Fruit fly (Drosophila melanogaster): ENCODE measurements around the gene CG13912.

The CG13912 gene

dm6 chr3L:1165808-1166207, 23.6 kb upstream of the CG13912 start:
- no peak for TF ChIP-seq tj (GFP tag; optimal IDR thresholded peaks at IDR 0.05)
- no peak for TF ChIP-seq CG7045 (GFP tag; optimal IDR thresholded peaks at IDR 0.05)
- no peak for TF ChIP-seq CG5204 (GFP tag; optimal IDR thresholded peaks at IDR 0.05)
- TF ChIP-seq cic (GFP tag; optimal IDR thresholded peaks at IDR 0.05), result no peak
- TF ChIP-seq kay (GFP tag; ENCODE audit: borderline replicate concordance), result no peak
- no peak for TF ChIP-seq CG14711 (tag; optimal IDR thresholded peaks at IDR 0.05)
- no peak for TF ChIP-seq Crg-1 (GFP tag; optimal IDR thresholded peaks at IDR 0.05)
- no peak for TF ChIP-seq Clk (GFP tag; optimal IDR thresholded peaks at IDR 0.05)
- TF ChIP-seq pad (GFP tag; optimal IDR thresholded peaks at IDR 0.05), result no peak
- TF ChIP-seq Mnt (GFP tag; optimal IDR thresholded peaks at IDR 0.05), result no peak
- TF ChIP-seq CG7101 (tag; optimal IDR thresholded peaks at IDR 0.05), result no peak
- no peak for TF ChIP-seq CG1620 (GFP tag; optimal IDR thresholded peaks at IDR 0.05)

dm6 chr3L:1166266-1166665, 23.1 kb upstream of the CG13912 start:
- TF ChIP-seq Clk (GFP tag; optimal IDR thresholded peaks at IDR 0.05), result peak; percentile 46
- TF ChIP-seq CG12768 (GFP tag; optimal IDR thresholded peaks at IDR 0.05), result peak; percentile 86
- TF ChIP-seq CG5204 (GFP tag; optimal IDR thresholded peaks at IDR 0.05), result no peak
- no peak for TF ChIP-seq cnc (optimal IDR thresholded peaks at IDR 0.05)
- TF ChIP-seq toe (GFP tag; optimal IDR thresholded peaks at IDR 0.05), result peak; percentile 48
- no peak for TF ChIP-seq kay (GFP tag; ENCODE audit: borderline replicate concordance)
- peak; percentile 72 for TF ChIP-seq CG14711 (tag; optimal IDR thresholded peaks at IDR 0.05)
- no peak for TF ChIP-seq bab1 (GFP tag; optimal IDR thresholded peaks at IDR 0.05)
- peak; percentile 66 for TF ChIP-seq CG11617 (GFP tag; optimal IDR thresholded peaks at IDR 0.05)
- peak; percentile 63 for TF ChIP-seq CG33017 (tag; optimal IDR thresholded peaks at IDR 0.05)
- TF ChIP-seq CG7045 (GFP tag; optimal IDR thresholded peaks at IDR 0.05), result peak; percentile 86
- TF ChIP-seq Mnt (GFP tag; optimal IDR thresholded peaks at IDR 0.05), result peak; percentile 41
- peak; percentile 91 for TF ChIP-seq Crg-1 (GFP tag; optimal IDR thresholded peaks at IDR 0.05)
- TF ChIP-seq pad (GFP tag; optimal IDR thresholded peaks at IDR 0.05), result peak; percentile 61
- peak; percentile 46 for TF ChIP-seq Hr96 (GFP tag; optimal IDR thresholded peaks at IDR 0.05)
- TF ChIP-seq ovo (GFP tag; optimal IDR thresholded peaks at IDR 0.05), result peak; percentile 86
- TF ChIP-seq cic (GFP tag; optimal IDR thresholded peaks at IDR 0.05), result peak; percentile 85
- TF ChIP-seq CG7101 (tag; optimal IDR thresholded peaks at IDR 0.05), result peak; percentile 87
- peak; percentile 58 for TF ChIP-seq CG1620 (GFP tag; optimal IDR thresholded peaks at IDR 0.05)
- TF ChIP-seq tj (GFP tag; optimal IDR thresholded peaks at IDR 0.05), result no peak

DNA sequence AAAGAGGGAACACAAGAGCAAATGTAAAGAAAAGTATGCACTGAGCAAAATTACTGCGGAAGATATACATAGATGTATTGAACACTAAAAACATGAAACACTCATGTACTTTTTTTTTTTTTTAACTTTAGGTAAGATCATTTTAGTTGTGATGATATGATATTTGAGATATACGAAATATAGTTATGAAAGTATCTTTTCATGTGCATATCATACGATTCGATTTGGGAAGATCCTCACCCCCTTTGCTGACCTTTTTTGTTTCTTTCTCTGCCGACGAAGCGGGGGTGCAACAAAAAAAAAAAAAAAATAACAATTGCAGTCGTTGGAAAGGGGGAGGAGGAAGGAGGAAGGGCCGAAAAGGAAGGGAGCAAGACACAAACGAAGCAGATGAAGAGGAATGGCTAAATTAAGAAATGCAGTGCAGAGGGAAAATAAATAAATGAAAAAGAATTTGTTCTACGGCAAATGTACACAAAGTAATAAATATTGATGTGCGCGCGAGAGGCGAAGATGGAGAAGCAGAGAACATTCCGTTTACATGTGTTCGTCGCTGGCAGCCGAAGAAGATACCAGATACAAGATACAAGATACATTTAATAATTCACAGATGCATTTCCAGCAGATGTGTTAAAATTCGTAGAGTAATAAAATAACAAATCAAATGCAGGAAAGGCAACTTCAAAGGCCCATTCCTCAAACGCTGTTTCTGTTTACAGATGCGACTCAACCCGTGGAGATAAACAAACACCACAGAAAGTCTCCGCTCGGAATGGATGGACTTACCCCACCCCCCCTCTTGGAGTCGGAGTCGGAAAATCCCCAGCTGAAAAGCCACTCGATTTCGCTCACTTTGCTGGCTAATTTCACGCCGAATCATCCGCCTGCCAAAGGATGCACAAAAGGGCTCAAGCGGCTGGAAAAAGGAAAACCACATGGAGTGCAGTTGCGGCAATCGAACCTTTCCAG, 22.2 kb upstream of the CG13912 start:
- TF ChIP-seq CG14711 (tag; optimal IDR thresholded peaks at IDR 0.05), result no peak
- TF ChIP-seq CG7101 (tag; optimal IDR thresholded peaks at IDR 0.05), result no peak
- TF ChIP-seq Mnt (GFP tag; optimal IDR thresholded peaks at IDR 0.05), result no peak
- no peak for TF ChIP-seq CG1620 (GFP tag; optimal IDR thresholded peaks at IDR 0.05)
- no peak for TF ChIP-seq CG5204 (GFP tag; optimal IDR thresholded peaks at IDR 0.05)
- no peak for TF ChIP-seq CG33017 (tag; optimal IDR thresholded peaks at IDR 0.05)
- TF ChIP-seq cic (GFP tag; optimal IDR thresholded peaks at IDR 0.05), result no peak
- TF ChIP-seq Crg-1 (GFP tag; optimal IDR thresholded peaks at IDR 0.05), result no peak
- TF ChIP-seq Hr96 (GFP tag; optimal IDR thresholded peaks at IDR 0.05), result no peak
- TF ChIP-seq kay (GFP tag; ENCODE audit: borderline replicate concordance), result no peak
- no peak for TF ChIP-seq CG11617 (GFP tag; optimal IDR thresholded peaks at IDR 0.05)
- no peak for TF ChIP-seq ovo (GFP tag; optimal IDR thresholded peaks at IDR 0.05)
- no peak for TF ChIP-seq CG7045 (GFP tag; optimal IDR thresholded peaks at IDR 0.05)
- TF ChIP-seq toe (GFP tag; optimal IDR thresholded peaks at IDR 0.05), result no peak

DNA sequence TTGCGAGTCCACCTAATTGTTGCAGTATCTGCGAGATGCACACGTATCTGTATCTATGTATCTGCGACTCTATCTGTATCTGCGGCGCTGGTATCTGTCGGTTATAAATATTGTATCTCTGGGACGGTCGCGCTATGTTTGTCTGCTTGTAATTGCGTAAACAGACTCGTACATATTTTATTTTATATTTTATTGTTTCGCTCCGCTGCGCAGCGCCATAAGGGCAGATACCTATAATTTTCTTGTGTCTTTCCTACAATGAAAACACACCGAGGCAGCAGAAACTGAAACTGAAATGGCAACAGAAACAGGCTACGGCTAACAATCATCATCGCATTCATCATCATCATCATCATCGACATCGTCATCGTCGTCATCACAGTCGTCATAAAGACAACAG, 20.9 kb upstream of the CG13912 start:
- TF ChIP-seq CG11617 (GFP tag; optimal IDR thresholded peaks at IDR 0.05) (no peak), CG5204 (GFP tag; optimal IDR thresholded peaks at IDR 0.05) (no peak), cic (GFP tag; optimal IDR thresholded peaks at IDR 0.05) (no peak), kay (GFP tag; ENCODE audit: borderline replicate concordance) (no peak), bab1 (GFP tag; optimal IDR thresholded peaks at IDR 0.05) (no peak), CG7045 (GFP tag; optimal IDR thresholded peaks at IDR 0.05) (no peak), Mnt (GFP tag; optimal IDR thresholded peaks at IDR 0.05) (no peak), Clk (GFP tag; optimal IDR thresholded peaks at IDR 0.05) (no peak), pad (GFP tag; optimal IDR thresholded peaks at IDR 0.05) (no peak), toe (GFP tag; optimal IDR thresholded peaks at IDR 0.05) (no peak), CG33017 (tag; optimal IDR thresholded peaks at IDR 0.05) (no peak)

dm6 chr3L:1169617-1170016, 19.8 kb upstream of the CG13912 start:
- TF ChIP-seq CG7045 (GFP tag; optimal IDR thresholded peaks at IDR 0.05), result peak; percentile 8
- TF ChIP-seq CG5204 (GFP tag; optimal IDR thresholded peaks at IDR 0.05), result no peak
- TF ChIP-seq cic (GFP tag; optimal IDR thresholded peaks at IDR 0.05), result peak; percentile 27

DNA sequence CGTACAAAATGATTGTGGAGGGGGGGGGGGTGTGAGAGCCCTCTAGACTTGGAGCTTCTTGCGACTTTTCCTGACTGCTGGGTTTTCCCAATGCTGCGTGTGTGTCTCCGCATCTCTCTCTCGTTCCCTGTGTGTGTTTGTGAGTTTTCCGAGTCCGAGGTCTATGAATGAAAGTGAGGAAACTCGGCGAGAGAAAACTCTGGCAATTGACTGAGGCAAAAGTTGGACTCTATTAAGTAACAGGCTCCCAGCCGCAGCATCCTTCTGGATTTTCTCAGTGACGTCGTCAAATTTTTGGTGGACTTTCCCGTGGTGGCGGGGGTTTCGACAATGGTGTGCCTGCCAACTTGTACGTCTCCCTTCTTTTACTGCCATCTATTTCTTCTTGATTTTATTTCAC, 18.8 kb upstream of the CG13912 start:
- TF ChIP-seq CG1620 (GFP tag; optimal IDR thresholded peaks at IDR 0.05) (no peak), Clk (GFP tag; optimal IDR thresholded peaks at IDR 0.05) (no peak), toe (GFP tag; optimal IDR thresholded peaks at IDR 0.05) (no peak), tj (GFP tag; optimal IDR thresholded peaks at IDR 0.05) (no peak), CG11617 (GFP tag; optimal IDR thresholded peaks at IDR 0.05) (no peak), CG7045 (GFP tag; optimal IDR thresholded peaks at IDR 0.05) (no peak), CG5204 (GFP tag; optimal IDR thresholded peaks at IDR 0.05) (no peak), cic (GFP tag; optimal IDR thresholded peaks at IDR 0.05) (no peak), CG14711 (tag; optimal IDR thresholded peaks at IDR 0.05) (no peak)
